Worm (Caenorhabditis elegans) whole organism, young adult: Measurements from ENCODE around the gene srx-36.

Source experiments
- B0261.1 ChIP-seq: sonication (generic microtip); optimal IDR thresholded peaks from 2 replicates; lab custom pipeline; 2016; ENCODE audit warnings: mild to moderate bottlenecking, missing genetic modification characterization, moderate library complexity, missing compliant biosample characterization
- F33H1.4 ChIP-seq: fragments of 200-800 bp; sonication (Bioruptor generic); IDR thresholded peaks from 2 replicates; pipeline ENCODE4 v1.3.6; 2022; ENCODE audit warnings: missing genetic modification reagents, missing genetic modification characterization, missing compliant biosample characterization
- F39B2.1 ChIP-seq: fragments of 200-800 bp; sonication (Bioruptor generic); IDR thresholded peaks from 2 replicates; pipeline ENCODE4 v1.3.6; 2022; ENCODE audit warnings: missing genetic modification reagents, missing genetic modification characterization, missing compliant biosample characterization
- F52B5.7 ChIP-seq: sonication (generic microtip); optimal IDR thresholded peaks from 2 replicates; lab custom pipeline; 2016; ENCODE audit warnings: mild to moderate bottlenecking, missing genetic modification characterization, missing compliant biosample characterization
- K11D2.4 ChIP-seq: fragments of 200-800 bp; sonication (Bioruptor generic); IDR thresholded peaks from 2 replicates; pipeline ENCODE4 v1.3.6; 2022; ENCODE audit warnings: missing genetic modification reagents, missing genetic modification characterization, missing compliant biosample characterization
- Y53G8AR.9 ChIP-seq: fragments of 200-800 bp; sonication (Bioruptor generic); conservative IDR thresholded peaks from 2 replicates; pipeline ENCODE4 v1.3.6; 2022; ENCODE audit warnings: missing genetic modification reagents, missing genetic modification characterization, missing compliant biosample characterization
- akir-1 ChIP-seq: fragments of 200-800 bp; sonication (Bioruptor generic); optimal IDR thresholded peaks from 2 replicates; lab custom pipeline; 2018; ENCODE audit warnings: mild to moderate bottlenecking, missing genetic modification characterization, moderate library complexity, missing compliant biosample characterization
- aptf-2 ChIP-seq: fragments of 200-800 bp; sonication (Bioruptor generic); conservative IDR thresholded peaks from 2 replicates; pipeline ENCODE4 v1.3.6; 2022; ENCODE audit warnings: missing genetic modification reagents, missing genetic modification characterization, missing compliant biosample characterization
- attf-3 ChIP-seq: fragments of 200-800 bp; sonication (Bioruptor generic); conservative IDR thresholded peaks from 2 replicates; pipeline ENCODE4 v1.3.6; 2022; ENCODE audit warnings: missing genetic modification reagents, missing genetic modification characterization, missing compliant biosample characterization
- ceh-100 ChIP-seq: fragments of 200-800 bp; sonication (Bioruptor generic); IDR thresholded peaks from 2 replicates; pipeline ENCODE4 v1.3.6; 2022; ENCODE audit warnings: missing genetic modification reagents, missing genetic modification characterization, missing compliant biosample characterization
- ceh-27 ChIP-seq: fragments of 200-800 bp; sonication (Bioruptor generic); optimal IDR thresholded peaks from 2 replicates; lab custom pipeline; 2018; ENCODE audit warnings: mild to moderate bottlenecking, missing genetic modification characterization, moderate library complexity, missing compliant biosample characterization
- ceh-40 ChIP-seq: fragments of 200-800 bp; sonication (Bioruptor generic); IDR thresholded peaks from 2 replicates; pipeline ENCODE4 v1.3.6; 2022; ENCODE audit warnings: missing genetic modification characterization, missing compliant biosample characterization
- ceh-58 ChIP-seq: fragments of 200-800 bp; sonication (Bioruptor generic); IDR thresholded peaks from 2 replicates; pipeline ENCODE4 v1.3.6; 2022; ENCODE audit warnings: missing genetic modification characterization, missing compliant biosample characterization
- dpff-1 ChIP-seq: sonication (generic microtip); optimal IDR thresholded peaks from 2 replicates; lab custom pipeline; 2017; ENCODE audit warnings: mild to moderate bottlenecking, missing genetic modification characterization, missing compliant biosample characterization
- dpl-1 ChIP-seq: fragments of 150-350 bp; optimal IDR thresholded peaks from 2 replicates; lab custom pipeline; 2014; ENCODE audit warnings: missing biosample characterization, missing genetic modification reagents, missing genetic modification characterization
- efl-1 ChIP-seq: fragments of 150-350 bp; optimal IDR thresholded peaks from 2 replicates; lab custom pipeline; 2014; ENCODE audit warnings: missing biosample characterization, missing genetic modification reagents, missing genetic modification characterization
- egl-18 ChIP-seq: fragments of 200-800 bp; sonication (Bioruptor generic); IDR thresholded peaks from 2 replicates; pipeline ENCODE4 v1.3.6; 2022; ENCODE audit warnings: missing genetic modification reagents, missing genetic modification characterization, missing compliant biosample characterization
- egrh-3 ChIP-seq: fragments of 200-800 bp; sonication (Bioruptor generic); IDR thresholded peaks from 2 replicates; pipeline ENCODE4 v1.3.6; 2022; ENCODE audit warnings: missing genetic modification reagents, missing genetic modification characterization, missing compliant biosample characterization
- ekl-4 ChIP-seq: fragments of 200-800 bp; sonication (Bioruptor generic); IDR thresholded peaks from 2 replicates; pipeline ENCODE4 v1.3.6; 2022; ENCODE audit warnings: missing genetic modification reagents, missing genetic modification characterization, missing compliant biosample characterization
- ets-4 ChIP-seq: fragments of 200-800 bp; sonication (Bioruptor generic); optimal IDR thresholded peaks from 2 replicates; lab custom pipeline; 2018; ENCODE audit warnings: mild to moderate bottlenecking, missing genetic modification characterization, missing compliant biosample characterization
- fkh-3 ChIP-seq: sonication (generic microtip); optimal IDR thresholded peaks from 2 replicates; lab custom pipeline; 2016; ENCODE audit warnings: mild to moderate bottlenecking, missing genetic modification characterization, missing compliant biosample characterization
- gei-17 ChIP-seq: fragments of 200-800 bp; sonication (Bioruptor generic); optimal IDR thresholded peaks from 2 replicates; lab custom pipeline; 2018; ENCODE audit warnings: mild to moderate bottlenecking, missing genetic modification characterization, missing compliant biosample characterization
- hlh-12 ChIP-seq: sonication (generic microtip); optimal IDR thresholded peaks from 2 replicates; lab custom pipeline; 2016; ENCODE audit warnings: missing genetic modification characterization, missing compliant biosample characterization
- hrde-1 ChIP-seq: sonication (generic microtip); optimal IDR thresholded peaks from 2 replicates; lab custom pipeline; 2016; ENCODE audit warnings: missing genetic modification characterization, mild to moderate bottlenecking, missing compliant biosample characterization, moderate library complexity, missing genotype, missing genetic modification reagents, borderline replicate concordance
- let-607 ChIP-seq, 2 experiments: fragments of 200-800 bp in 1 of 2; sonication (Bioruptor generic) in 1 of 2; sonication (generic microtip) in 1 of 2; optimal IDR thresholded peaks; 2 replicates each; lab custom pipeline; 2016 to 2018; ENCODE audit warnings: mild to moderate bottlenecking in 2 of 2, missing compliant biosample characterization in 2 of 2, missing genetic modification characterization in 2 of 2, moderate library complexity in 2 of 2, missing genotype in 1 of 2
- lir-1 ChIP-seq: fragments of 200-800 bp; sonication (Bioruptor generic); conservative IDR thresholded peaks from 2 replicates; pipeline ENCODE4 v1.3.6; 2022; ENCODE audit warnings: missing genetic modification reagents, missing genetic modification characterization, missing compliant biosample characterization
- lsl-1 ChIP-seq: fragments of 200-800 bp; sonication (Bioruptor generic); optimal IDR thresholded peaks from 2 replicates; lab custom pipeline; 2018; ENCODE audit warnings: mild to moderate bottlenecking, missing genetic modification characterization, moderate library complexity, missing compliant biosample characterization
- lsy-27 ChIP-seq: sonication (generic microtip); optimal IDR thresholded peaks from 2 replicates; lab custom pipeline; 2017; ENCODE audit warnings: missing genetic modification characterization, mild to moderate bottlenecking, missing compliant biosample characterization, antibody characterized with exemption, missing genotype, borderline replicate concordance; ENCODE audit not compliant: insufficient read depth
- mxl-1 ChIP-seq: sonication (generic microtip); optimal IDR thresholded peaks from 2 replicates; lab custom pipeline; 2016; ENCODE audit warnings: missing genetic modification characterization, missing compliant biosample characterization
- rec-8 ChIP-seq, 2 experiments: sonication (generic microtip); optimal IDR thresholded peaks; 2 replicates each; lab custom pipeline; 2016; ENCODE audit warnings: mild to moderate bottlenecking in 2 of 2, missing genetic modification characterization in 2 of 2, missing genetic modification reagents in 2 of 2, missing genotype in 2 of 2, missing biosample characterization in 1 of 2, missing compliant biosample characterization in 1 of 2, moderate library complexity in 1 of 2
- repo-1 ChIP-seq: sonication (generic microtip); optimal IDR thresholded peaks from 2 replicates; lab custom pipeline; 2017; ENCODE audit warnings: mild to moderate bottlenecking, missing genetic modification characterization, missing compliant biosample characterization
- tbx-9 ChIP-seq: sonication (generic microtip); optimal IDR thresholded peaks from 2 replicates; lab custom pipeline; 2016; ENCODE audit warnings: borderline replicate concordance, missing genetic modification characterization, inconsistent platforms, missing compliant biosample characterization
- unc-130 ChIP-seq: sonication (generic microtip); optimal IDR thresholded peaks from 2 replicates; lab custom pipeline; 2016; ENCODE audit warnings: missing genetic modification reagents, missing genetic modification characterization, missing compliant biosample characterization
- unc-62 ChIP-seq: fragments of 150-350 bp; optimal IDR thresholded peaks from 2 replicates; lab custom pipeline; 2014; ENCODE audit warnings: missing biosample characterization, missing genetic modification reagents, missing genetic modification characterization
- ztf-26 ChIP-seq: sonication (generic microtip); optimal IDR thresholded peaks from 2 replicates; lab custom pipeline; 2017; ENCODE audit warnings: missing genetic modification characterization, missing compliant biosample characterization

The srx-36 gene

DNA sequence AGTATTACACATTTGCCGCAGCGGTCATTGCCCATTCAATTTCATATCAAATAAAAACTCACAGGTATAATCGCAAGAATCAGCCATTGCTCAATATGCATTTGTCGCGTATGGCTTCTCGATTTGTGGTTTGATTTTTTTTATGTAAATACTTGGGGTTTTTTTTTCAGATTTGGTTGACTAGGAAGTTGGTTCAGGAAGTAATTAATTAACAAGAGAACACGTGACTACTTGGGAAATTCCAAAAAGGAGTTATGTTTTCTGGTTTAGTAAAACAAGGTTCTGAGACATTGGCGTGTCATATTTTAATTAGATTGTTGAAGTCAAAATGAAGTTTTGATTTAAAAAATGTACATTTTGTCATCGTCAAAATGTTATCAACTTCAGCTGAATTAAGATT lies at the start of gene srx-36:
srx-36 (minus strand) TSS at position 101 of the 400 bp plus-strand sequence.
- TF ChIP-seq repo-1 (tag; lab: Kevin White, UChicago), result no peak

- no peak for TF ChIP-seq ekl-4 (GFP tag; lab: Robert Waterston, UW)
- TF ChIP-seq efl-1 (GFP tag; lab: Kevin White, UChicago), result peak; percentile 3
Measured at ce11 chrV:7178843-7179242, 48.0 kb upstream of the srx-36 start, which contains the start of gene cpsf-2. Gene cpsf-2, plus strand, starts transcription at chrV:7179172.

- no peak for TF ChIP-seq fkh-3 (tag; lab: Kevin White, UChicago)
- TF ChIP-seq mxl-1 (tag; lab: Kevin White, UChicago), result no peak
- TF ChIP-seq egl-18 (GFP tag; lab: Robert Waterston, UW), result no peak
- TF ChIP-seq Y53G8AR.9 (GFP tag; lab: Robert Waterston, UW), result no peak
- no peak for TF ChIP-seq unc-130 (GFP tag; lab: Kevin White, UChicago)
- TF ChIP-seq rec-8 (tag; optimal IDR thresholded peaks at IDR 0.05; lab: Kevin White, UChicago), result no peak
- no peak for TF ChIP-seq K11D2.4 (GFP tag; lab: Robert Waterston, UW)
- no peak for TF ChIP-seq hrde-1 (tag; lab: Kevin White, UChicago)
- TF ChIP-seq F33H1.4, result no peak
- TF ChIP-seq ceh-58 (GFP tag; lab: Robert Waterston, UW), result no peak
- no peak for TF ChIP-seq F39B2.1 (GFP tag; lab: Robert Waterston, UW)
- no peak for TF ChIP-seq ceh-40 (GFP tag; lab: Robert Waterston, UW)
- TF ChIP-seq hlh-12 (tag; lab: Kevin White, UChicago), result no peak
- TF ChIP-seq dpl-1 (GFP tag; lab: Kevin White, UChicago), result no peak
- TF ChIP-seq ceh-100 (GFP tag; lab: Robert Waterston, UW), result no peak
- TF ChIP-seq F52B5.7 (tag; lab: Kevin White, UChicago), result no peak
- TF ChIP-seq tbx-9 (tag; lab: Kevin White, UChicago), result no peak
- TF ChIP-seq akir-1, result no peak
- no peak for TF ChIP-seq egrh-3 (GFP tag; lab: Robert Waterston, UW)
- no peak for TF ChIP-seq aptf-2
- TF ChIP-seq, all 124 proteins: peak for 0
Measured at ce11 chrV:7175201-7175600, 44.3 kb upstream of the srx-36 start, which contains the start of gene lgc-39. Gene lgc-39, plus strand, starts transcription at chrV:7175501.

DNA sequence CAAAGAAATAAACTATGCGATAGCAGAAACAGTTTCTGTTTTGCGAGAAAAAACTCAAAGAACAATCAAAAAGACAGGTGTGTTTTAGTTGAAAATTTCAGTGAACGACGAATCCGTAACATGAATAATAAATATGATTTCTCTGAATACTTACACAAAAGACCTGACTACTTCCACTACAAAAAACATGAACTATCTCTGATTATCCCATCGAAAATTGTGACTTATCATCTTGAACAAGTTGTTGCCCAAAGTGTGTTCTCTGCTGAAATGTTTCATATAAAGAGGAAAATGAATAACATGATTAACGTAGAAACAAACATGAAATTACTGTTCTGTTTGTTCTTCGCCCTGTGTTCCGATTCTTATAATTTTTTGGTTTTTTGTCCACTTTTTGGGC lies 35.8 kb upstream of the srx-36 start, which contains the start of gene ugt-36:
ugt-36 (plus strand) TSS at position 301 of the 400 bp plus-strand sequence.
- TF ChIP-seq dpff-1 (tag; lab: Kevin White, UChicago) (no peak), egl-18 (GFP tag; lab: Robert Waterston, UW) (no peak), unc-62 (GFP tag; lab: Kevin White, UChicago) (no peak), rec-8 (tag; optimal IDR thresholded peaks at IDR 0.05; lab: Kevin White, UChicago) (no peak), B0261.1 (tag; lab: Kevin White, UChicago) (no peak), attf-3 (no peak), ztf-26 (tag; lab: Kevin White, UChicago) (no peak), lsl-1 (GFP tag; lab: Kevin White, UChicago) (no peak), ets-4 (GFP tag; lab: Kevin White, UChicago) (no peak), ceh-27 (GFP tag; lab: Kevin White, UChicago) (no peak)

DNA sequence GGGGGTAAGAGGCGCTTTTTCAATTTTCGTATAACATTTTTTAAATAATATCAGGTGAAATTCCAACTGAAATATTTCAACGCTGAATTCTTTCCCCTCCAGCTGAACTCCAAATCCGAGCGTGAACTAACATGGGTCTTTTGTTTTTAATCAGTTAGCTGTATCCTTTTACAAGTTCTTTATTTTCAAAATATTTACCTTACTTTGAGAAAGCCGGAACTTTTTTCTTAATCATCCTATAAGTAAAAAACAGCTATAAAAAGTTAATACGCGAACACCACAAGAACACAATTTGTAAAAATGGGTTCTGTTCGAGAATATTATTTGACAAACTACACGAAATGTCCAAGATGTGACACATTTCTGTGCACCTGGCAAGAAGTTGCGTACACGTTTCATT lies 33.3 kb upstream of the srx-36 start, which contains the start of gene srh-83:
srh-83 (plus strand) TSS at position 301 of the 400 bp plus-strand sequence.
- TF ChIP-seq mxl-1 (tag; lab: Kevin White, UChicago) (no peak), lsy-27 (no peak), gei-17 (no peak), K11D2.4 (GFP tag; lab: Robert Waterston, UW) (no peak), repo-1 (tag; lab: Kevin White, UChicago) (no peak), lir-1 (GFP tag; lab: Robert Waterston, UW) (no peak), ceh-40 (GFP tag; lab: Robert Waterston, UW) (no peak), let-607 (tag; optimal IDR thresholded peaks at IDR 0.05; lab: Kevin White, UChicago) (no peak)
